Fruit fly (Drosophila melanogaster) whole organism, embryonic: ENCODE results near the gene Cyp4ac2.

ENCODE experiments used
- BtbVII ChIP-seq: fragments of 200-800 bp; sonication (Bioruptor generic); optimal IDR thresholded peaks from 3 replicates; lab custom pipeline; 2017; ENCODE audit warnings: missing biosample characterization, mild to moderate bottlenecking, missing genetic modification characterization
- CG10274 ChIP-seq: fragments of 200-800 bp; sonication (Bioruptor generic); optimal IDR thresholded peaks from 3 replicates; lab custom pipeline; 2017; ENCODE audit warnings: missing biosample characterization, mild to moderate bottlenecking, missing genetic modification characterization
- CG10321 ChIP-seq: fragments of 200-800 bp; sonication (Bioruptor generic); IDR thresholded peaks from 2 replicates; pipeline ENCODE4 v1.3.6; 2022; ENCODE audit warnings: missing biosample characterization, missing genetic modification characterization
- CG10654 ChIP-seq: fragments of 200-800 bp; sonication (Bioruptor generic); optimal IDR thresholded peaks from 2 replicates; lab custom pipeline; 2016; ENCODE audit warnings: missing biosample characterization, missing genetic modification characterization
- CG10959 ChIP-seq: fragments of 200-800 bp; sonication (Bioruptor generic); IDR thresholded peaks from 2 replicates; pipeline ENCODE4 v1.3.6; 2022; ENCODE audit warnings: missing biosample characterization, missing genetic modification characterization
- CG10979 ChIP-seq: fragments of 200-800 bp; sonication (Bioruptor generic); optimal IDR thresholded peaks from 2 replicates; lab custom pipeline; 2018; ENCODE audit warnings: missing biosample characterization, mild to moderate bottlenecking, missing genetic modification characterization, moderate library complexity
- CG11085 ChIP-seq: fragments of 200-800 bp; sonication (Bioruptor generic); IDR thresholded peaks from 2 replicates; pipeline ENCODE4 v1.3.6; 2022; ENCODE audit warnings: missing biosample characterization, missing genetic modification characterization
- CG11695 ChIP-seq: fragments of 200-800 bp; sonication (Bioruptor generic); IDR thresholded peaks from 3 replicates; pipeline ENCODE4 v1.3.6; 2022; ENCODE audit warnings: missing biosample characterization, missing genetic modification characterization
- CG12299 ChIP-seq: fragments of 200-800 bp; sonication (Bioruptor generic); optimal IDR thresholded peaks from 2 replicates; lab custom pipeline; 2018; ENCODE audit warnings: missing biosample characterization, mild to moderate bottlenecking, missing genetic modification characterization
- CG12391 ChIP-seq: fragments of 200-800 bp; sonication (Bioruptor generic); optimal IDR thresholded peaks from 3 replicates; lab custom pipeline; 2018; ENCODE audit warnings: missing biosample characterization, mild to moderate bottlenecking, missing genetic modification characterization, moderate library complexity
- CG14710 ChIP-seq: fragments of 200-800 bp; sonication (Bioruptor generic); optimal IDR thresholded peaks from 3 replicates; lab custom pipeline; 2019; ENCODE audit warnings: missing biosample characterization, mild to moderate bottlenecking, missing genetic modification characterization, moderate library complexity
- CG14860 ChIP-seq: fragments of 200-800 bp; sonication (Bioruptor generic); IDR thresholded peaks from 3 replicates; pipeline ENCODE4 v1.3.6; 2022; ENCODE audit warnings: missing biosample characterization, missing genetic modification characterization; ENCODE audit not compliant: partially characterized antibody
- CG15011 ChIP-seq: fragments of 200-800 bp; sonication (Bioruptor generic); optimal IDR thresholded peaks from 3 replicates; lab custom pipeline; 2018; ENCODE audit warnings: missing biosample characterization, mild to moderate bottlenecking, missing genetic modification characterization
- CG15269 ChIP-seq: fragments of 200-800 bp; sonication (Bioruptor generic); optimal IDR thresholded peaks from 2 replicates; lab custom pipeline; 2018; ENCODE audit warnings: missing biosample characterization, mild to moderate bottlenecking, missing genetic modification characterization, moderate library complexity
- CG1602 ChIP-seq: fragments of 200-800 bp; sonication (Bioruptor generic); optimal IDR thresholded peaks from 3 replicates; lab custom pipeline; 2016; ENCODE audit warnings: missing biosample characterization, missing genetic modification characterization
- CG17359 ChIP-seq: fragments of 200-800 bp; sonication (Bioruptor generic); optimal IDR thresholded peaks from 3 replicates; lab custom pipeline; 2018; ENCODE audit warnings: missing biosample characterization, mild to moderate bottlenecking, missing genetic modification characterization, moderate library complexity
- CG2199 ChIP-seq: fragments of 200-800 bp; sonication (Bioruptor generic); IDR thresholded peaks from 3 replicates; pipeline ENCODE4 v1.3.6; 2022; ENCODE audit warnings: missing biosample characterization, missing genetic modification characterization
- CG2678 ChIP-seq: fragments of 200-800 bp; sonication (Bioruptor generic); optimal IDR thresholded peaks from 3 replicates; lab custom pipeline; 2019; ENCODE audit warnings: missing biosample characterization, mild to moderate bottlenecking, missing genetic modification characterization, moderate library complexity
- CG34224 ChIP-seq: fragments of 200-800 bp; sonication (Bioruptor generic); IDR thresholded peaks from 3 replicates; pipeline ENCODE4 v1.3.6; 2022; ENCODE audit warnings: missing biosample characterization, missing genetic modification characterization; ENCODE audit not compliant: partially characterized antibody
- CG4282 ChIP-seq: fragments of 200-800 bp; sonication (Bioruptor generic); optimal IDR thresholded peaks from 2 replicates; lab custom pipeline; 2016; ENCODE audit warnings: missing biosample characterization, missing genetic modification characterization
- CG4820 ChIP-seq: fragments of 200-800 bp; sonication (Bioruptor generic); optimal IDR thresholded peaks from 3 replicates; lab custom pipeline; 2016; ENCODE audit warnings: missing biosample characterization, missing genetic modification characterization
- CG6654 ChIP-seq: fragments of 200-800 bp; sonication (Bioruptor generic); optimal IDR thresholded peaks from 2 replicates; lab custom pipeline; 2017; ENCODE audit warnings: missing biosample characterization, mild to moderate bottlenecking, missing genetic modification characterization
- CG7271 ChIP-seq: fragments of 200-800 bp; sonication (Bioruptor generic); optimal IDR thresholded peaks from 2 replicates; lab custom pipeline; 2018; ENCODE audit warnings: missing biosample characterization, mild to moderate bottlenecking, missing genetic modification characterization, moderate library complexity
- CG7987 ChIP-seq: fragments of 200-800 bp; sonication (Bioruptor generic); optimal IDR thresholded peaks from 2 replicates; lab custom pipeline; 2018; ENCODE audit warnings: missing biosample characterization, mild to moderate bottlenecking, missing genetic modification characterization, moderate library complexity
- Dip3 ChIP-seq: fragments of 200-800 bp; sonication (Bioruptor generic); optimal IDR thresholded peaks from 3 replicates; lab custom pipeline; 2016; ENCODE audit warnings: missing biosample characterization, missing genetic modification characterization
- Doc2 ChIP-seq: fragments of 200-800 bp; sonication (Bioruptor generic); IDR thresholded peaks from 2 replicates; pipeline ENCODE4 v1.3.6; 2022; ENCODE audit warnings: missing biosample characterization, missing genetic modification characterization
- ERR ChIP-seq: fragments of 200-800 bp; sonication (Bioruptor generic); optimal IDR thresholded peaks from 2 replicates; lab custom pipeline; 2016; ENCODE audit warnings: missing biosample characterization, missing genetic modification characterization
- Ets65A ChIP-seq: fragments of 200-800 bp; sonication (Bioruptor generic); peaks from one replicate; lab custom pipeline; 2016; ENCODE audit warnings: missing biosample characterization, missing genetic modification characterization
- Gsc ChIP-seq: fragments of 200-800 bp; sonication (Bioruptor generic); IDR thresholded peaks from 2 replicates; pipeline ENCODE4 v1.3.6; 2022; ENCODE audit warnings: missing biosample characterization, missing genetic modification characterization
- HLH3B ChIP-seq: fragments of 200-800 bp; sonication (Bioruptor generic); IDR thresholded peaks from 2 replicates; pipeline ENCODE4 v1.3.6; 2022; ENCODE audit warnings: missing biosample characterization, missing genetic modification characterization
- Lim3 ChIP-seq: fragments of 200-800 bp; sonication (Bioruptor generic); IDR thresholded peaks from 2 replicates; pipeline ENCODE4 v1.3.6; 2022; ENCODE audit warnings: missing biosample characterization, missing genetic modification characterization
- Mad ChIP-seq: fragments of 200-800 bp; sonication (Bioruptor generic); optimal IDR thresholded peaks from 2 replicates; lab custom pipeline; 2016; ENCODE audit warnings: missing biosample characterization, missing genetic modification characterization
- Meics ChIP-seq: fragments of 200-800 bp; sonication (Bioruptor generic); optimal IDR thresholded peaks from 2 replicates; lab custom pipeline; 2017; ENCODE audit warnings: missing biosample characterization, mild to moderate bottlenecking, missing genetic modification characterization
- Neu2 ChIP-seq: fragments of 200-800 bp; sonication (Bioruptor generic); optimal IDR thresholded peaks from 3 replicates; lab custom pipeline; 2016; ENCODE audit warnings: missing biosample characterization, missing genetic modification characterization, borderline replicate concordance
- Stat92E ChIP-seq, 3 experiments: fragments of >200 bp in 2 of 3; fragments of 200-800 bp in 1 of 3; sonication (Bioruptor generic) in 1 of 3; optimal IDR thresholded peaks; 2 replicates each; lab custom pipeline; 2017 to 2019; ENCODE audit warnings: missing biosample characterization in 3 of 3, missing genetic modification characterization in 3 of 3, mild to moderate bottlenecking in 1 of 3, moderate library complexity in 1 of 3
- Trl ChIP-seq, 3 experiments: fragments of >200 bp in 2 of 3; fragments of 200-800 bp in 1 of 3; sonication (Bioruptor generic) in 1 of 3; optimal IDR thresholded peaks; 2 replicates in 1 of 3; 3 replicates in 2 of 3; lab custom pipeline; 2016 to 2017; ENCODE audit warnings: missing biosample characterization in 1 of 3, missing genetic modification characterization in 1 of 3
- Usf ChIP-seq: fragments of 200-800 bp; sonication (Bioruptor generic); optimal IDR thresholded peaks from 2 replicates; lab custom pipeline; 2017; ENCODE audit warnings: missing genotype, missing biosample characterization, missing genetic modification characterization
- bigmax ChIP-seq: fragments of 200-800 bp; sonication (Bioruptor generic); optimal IDR thresholded peaks from 2 replicates; lab custom pipeline; 2018; ENCODE audit warnings: missing biosample characterization, mild to moderate bottlenecking, missing genetic modification characterization
- ci ChIP-seq: fragments of 200-800 bp; sonication (Bioruptor generic); IDR thresholded peaks from 3 replicates; pipeline ENCODE4 v1.3.6; 2022; ENCODE audit warnings: missing biosample characterization, missing genetic modification characterization
- croc ChIP-seq: fragments of 200-800 bp; sonication (Bioruptor generic); conservative IDR thresholded peaks from 3 replicates; pipeline ENCODE4 v1.3.6; 2022; ENCODE audit warnings: missing biosample characterization, missing genetic modification characterization
- esg ChIP-seq: fragments of 200-800 bp; sonication (Bioruptor generic); conservative IDR thresholded peaks from 2 replicates; pipeline ENCODE4 v1.3.6; 2022; ENCODE audit warnings: missing biosample characterization, missing genetic modification characterization
- fru ChIP-seq: fragments of >200 bp; optimal IDR thresholded peaks from 2 replicates; lab custom pipeline; 2017
- klu ChIP-seq: fragments of 200-800 bp; sonication (Bioruptor generic); IDR thresholded peaks from 2 replicates; pipeline ENCODE4 v1.3.6; 2022; ENCODE audit warnings: missing biosample characterization, missing genetic modification characterization
- oc ChIP-seq: fragments of 200-800 bp; sonication (Bioruptor generic); optimal IDR thresholded peaks from 2 replicates; lab custom pipeline; 2018; ENCODE audit warnings: missing biosample characterization, mild to moderate bottlenecking, missing genetic modification characterization, moderate library complexity
- run ChIP-seq: fragments of 200-800 bp; sonication (Bioruptor generic); optimal IDR thresholded peaks from 3 replicates; lab custom pipeline; 2018; ENCODE audit warnings: missing biosample characterization, mild to moderate bottlenecking, missing genetic modification characterization
- sisA ChIP-seq: fragments of 200-800 bp; sonication (Bioruptor generic); IDR thresholded peaks from 2 replicates; pipeline ENCODE4 v1.3.6; 2022; ENCODE audit warnings: missing biosample characterization, missing genetic modification characterization
- sob ChIP-seq: fragments of 200-800 bp; sonication (Bioruptor generic); IDR thresholded peaks from 2 replicates; pipeline ENCODE4 v1.3.6; 2022; ENCODE audit warnings: missing biosample characterization, missing genetic modification characterization
- usp ChIP-seq: fragments of >200 bp; optimal IDR thresholded peaks from 2 replicates; lab custom pipeline; 2017; ENCODE audit warnings: missing biosample characterization, missing genetic modification characterization
- wek ChIP-seq: fragments of 200-800 bp; sonication (Bioruptor generic); optimal IDR thresholded peaks from 3 replicates; lab custom pipeline; 2018; ENCODE audit warnings: missing biosample characterization, mild to moderate bottlenecking, missing genetic modification characterization, moderate library complexity

The Cyp4ac2 gene

dm6 chr2L:5256036-5256846 is 10.0 kb upstream of the Cyp4ac2 start (continued):
- TF ChIP-seq ERR (GFP tag; lab: Kevin White, UChicago) (no peak), CG7987 (GFP tag; lab: Kevin White, UChicago) (peak; percentile 47), CG10274 (GFP tag; lab: Kevin White, UChicago) (no peak), BtbVII (GFP tag; lab: Kevin White, UChicago) (peak; percentile 25), CG12299 (tag; lab: Kevin White, UChicago) (no peak), sisA (GFP tag; lab: Robert Waterston, UW) (0 out of 2 replicates have a peak, but pooled peaks have one; percentile 25), Ets65A (GFP tag; lab: Kevin White, UChicago) (peak; percentile 74), usp (GFP tag; lab: Kevin White, UChicago) (no peak), Gsc (GFP tag; lab: Robert Waterston, UW) (no peak), fru (lab: Kevin White, UChicago) (no peak), ci (peak; percentile 33; the same call in 2 of the 3 replicates), CG12391 (tag; lab: Kevin White, UChicago) (peak; percentile 39), CG10959 (GFP tag; lab: Robert Waterston, UW) (peak; percentile 48; the same call in 1 of the 2 replicates), Doc2 (GFP tag; lab: Robert Waterston, UW) (no peak), CG15011 (GFP tag; lab: Kevin White, UChicago) (peak; percentile 19), bigmax (GFP tag; lab: Kevin White, UChicago) (no peak), CG11695 (GFP tag; lab: Robert Waterston, UW) (no peak), run (peak; percentile 36), CG6654 (GFP tag; lab: Kevin White, UChicago) (peak; percentile 29), CG34224 (no peak), croc (no peak; the same call in 2 of the 3 replicates), CG4282 (GFP tag; lab: Kevin White, UChicago) (no peak), CG14710 (peak; percentile 65), CG1602 (GFP tag; lab: Kevin White, UChicago) (peak; percentile 20), esg (no peak), CG14860 (GFP tag; lab: Robert Waterston, UW) (no peak), CG2678 (tag; lab: Kevin White, UChicago) (peak; percentile 34), CG10979 (tag; lab: Kevin White, UChicago) (peak; percentile 60), CG10321 (GFP tag; lab: Robert Waterston, UW) (0 out of 2 replicates have a peak, but pooled peaks have one; percentile 16), Dip3 (no peak), Lim3 (GFP tag; lab: Robert Waterston, UW) (no peak; the same call in 1 of the 2 replicates), Meics (GFP tag; lab: Kevin White, UChicago) (no peak), Neu2 (GFP tag; lab: Kevin White, UChicago) (no peak), CG17359 (tag; lab: Kevin White, UChicago) (peak; percentile 46), sob (GFP tag; lab: Robert Waterston, UW) (peak; percentile 34; the same call in 1 of the 2 replicates), CG15269 (tag; lab: Kevin White, UChicago) (no peak), HLH3B (GFP tag; lab: Robert Waterston, UW) (peak; percentile 44; the same call in 1 of the 2 replicates), wek (GFP tag; lab: Kevin White, UChicago) (peak; percentile 59), klu (GFP tag; lab: Robert Waterston, UW) (no peak), oc (tag; lab: Kevin White, UChicago) (no peak), Trl (optimal IDR thresholded peaks at IDR 0.05; lab: Kevin White, UChicago) (no peak), Trl (GFP tag; optimal IDR thresholded peaks at IDR 0.05; lab: Kevin White, UChicago) (peak; percentile 48), CG2199 (GFP tag; lab: Robert Waterston, UW) (no peak), Mad (no peak), CG11085 (GFP tag; lab: Robert Waterston, UW) (no peak), CG7271 (tag; lab: Kevin White, UChicago) (no peak), Stat92E (GFP tag; optimal IDR thresholded peaks at IDR 0.05; lab: Kevin White, UChicago) (no peak), Usf (no peak), CG4820 (GFP tag; lab: Kevin White, UChicago) (no peak), CG10654 (GFP tag; lab: Kevin White, UChicago) (peak; percentile 28)
